Worm (Caenorhabditis elegans) whole organism, L3 larva: ENCODE measurements around the gene ZK1307.8.

Source experiments
- R02D3.7 ChIP-seq: fragments of 150-350 bp; optimal IDR thresholded peaks from 2 replicates; lab custom pipeline; 2014; ENCODE audit warnings: missing biosample characterization, missing genetic modification characterization
- ZK546.5 ChIP-seq: sonication (generic microtip); optimal IDR thresholded peaks from 2 replicates; lab custom pipeline; 2017; ENCODE audit warnings: missing biosample characterization, missing genetic modification characterization
- ama-1 ChIP-seq: fragments of 150-350 bp; optimal IDR thresholded peaks from 2 replicates; lab custom pipeline; 2018
- ceh-9 ChIP-seq: sonication (generic microtip); optimal IDR thresholded peaks from 2 replicates; lab custom pipeline; 2018; ENCODE audit warnings: missing biosample characterization, missing genetic modification characterization
- egl-27 ChIP-seq: sonication (generic microtip); optimal IDR thresholded peaks from 4 replicates; lab custom pipeline; 2017; ENCODE audit warnings: missing biosample characterization, missing genetic modification reagents, missing genetic modification characterization
- fkh-10 ChIP-seq: sonication (generic microtip); optimal IDR thresholded peaks from 2 replicates; lab custom pipeline; 2017; ENCODE audit warnings: missing biosample characterization, missing genetic modification reagents, missing genetic modification characterization
- lin-15B ChIP-seq: fragments of 150-350 bp; optimal IDR thresholded peaks from 2 replicates; lab custom pipeline; 2014; ENCODE audit warnings: missing biosample characterization, missing genetic modification characterization
- mdl-1 ChIP-seq: fragments of 150-350 bp; optimal IDR thresholded peaks from 2 replicates; lab custom pipeline; 2014; ENCODE audit warnings: missing biosample characterization, missing genetic modification characterization
- nfya-1 ChIP-seq: sonication (generic microtip); optimal IDR thresholded peaks from 2 replicates; lab custom pipeline; 2017; ENCODE audit warnings: missing genetic modification characterization, mild to moderate bottlenecking, missing compliant biosample characterization, antibody characterized with exemption, moderate library complexity; ENCODE audit not compliant: insufficient read depth
- nhr-11 ChIP-seq: fragments of 150-350 bp; optimal IDR thresholded peaks from 2 replicates; lab custom pipeline; 2014; ENCODE audit warnings: missing biosample characterization, missing genetic modification characterization
- snpc-4 ChIP-seq: fragments of 150-350 bp; optimal IDR thresholded peaks from 2 replicates; lab custom pipeline; 2014; ENCODE audit warnings: missing biosample characterization, missing genetic modification characterization

DNA sequence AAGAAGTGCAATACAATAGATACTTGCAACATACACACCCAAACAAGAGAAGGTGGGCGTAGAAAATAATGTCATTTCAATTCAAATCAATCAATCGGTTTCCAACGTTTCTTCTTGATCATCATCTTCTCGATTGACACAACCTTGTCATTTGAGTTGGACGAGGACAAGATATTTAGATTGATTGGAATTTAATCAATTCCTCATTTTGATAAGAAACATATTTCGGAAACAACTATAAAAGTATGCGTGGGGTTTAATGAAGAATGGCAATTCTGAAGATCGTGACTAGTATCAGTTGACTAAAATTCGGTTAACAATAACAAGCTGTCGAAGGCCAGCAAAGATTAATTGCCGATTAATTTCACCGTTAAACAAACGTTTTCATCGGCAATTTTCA, 3.8 kb upstream of the ZK1307.8 start:
- TF ChIP-seq mdl-1 (tag; lab: Kevin White, UChicago) (no peak), ceh-9 (tag; lab: Kevin White, UChicago) (no peak), R02D3.7 (no peak), fkh-10 (no peak), snpc-4 (tag; lab: Kevin White, UChicago) (no peak), nhr-11 (no peak), ZK546.5 (tag; lab: Kevin White, UChicago) (no peak), nfya-1 (no peak), ama-1 (lab: Kevin White, UChicago) (no peak), lin-15B (no peak), egl-27 (tag; lab: Kevin White, UChicago) (no peak)
